Worm (Caenorhabditis elegans) whole organism, L4 larva: ENCODE results near the gene madf-3.

ENCODE experiments used
- R02D3.7 ChIP-seq: fragments of 150-350 bp; sonication (generic microtip); optimal IDR thresholded peaks from 3 replicates; lab custom pipeline; 2014; ENCODE audit warnings: missing biosample characterization, missing genetic modification characterization
- ces-1 ChIP-seq: fragments of 150-350 bp; sonication (generic microtip); optimal IDR thresholded peaks from 4 replicates; lab custom pipeline; 2014; ENCODE audit warnings: missing biosample characterization, missing genetic modification reagents, missing genetic modification characterization
- cey-2 ChIP-seq: sonication (generic microtip); optimal IDR thresholded peaks from 3 replicates; lab custom pipeline; 2017; ENCODE audit warnings: missing genetic modification characterization, mild to moderate bottlenecking, missing compliant biosample characterization, antibody characterized with exemption, borderline replicate concordance; ENCODE audit not compliant: insufficient read depth
- mdl-1 ChIP-seq, 2 experiments: fragments of 150-350 bp in 1 of 2; sonication (generic microtip) in 1 of 2; optimal IDR thresholded peaks; 2 replicates each; lab custom pipeline; 2014 to 2017; ENCODE audit warnings: missing biosample characterization in 2 of 2, missing genetic modification characterization in 2 of 2
- mep-1 ChIP-seq: fragments of 150-350 bp; sonication (generic microtip); optimal IDR thresholded peaks from 3 replicates; lab custom pipeline; 2014; ENCODE audit warnings: missing biosample characterization, missing genetic modification characterization
- nhr-237 ChIP-seq: sonication (generic microtip); optimal IDR thresholded peaks from 2 replicates; lab custom pipeline; 2017; ENCODE audit warnings: missing biosample characterization, missing genetic modification characterization
- pha-4 ChIP-seq, 2 experiments: fragments of 150-350 bp in 1 of 2; fragments of 200-800 bp in 1 of 2; sonication (Bioruptor generic) in 1 of 2; IDR thresholded peaks in 1 of 2; optimal IDR thresholded peaks in 1 of 2; 2 replicates each; pipeline versions ENCODE4 v1.3.6 to Lab custom; 2014 to 2022; ENCODE audit warnings: missing genetic modification characterization in 2 of 2, missing genetic modification reagents in 2 of 2, missing biosample characterization in 1 of 2, missing compliant biosample characterization in 1 of 2
- pqm-1 ChIP-seq: sonication (generic microtip); optimal IDR thresholded peaks from 2 replicates; lab custom pipeline; 2017; ENCODE audit warnings: missing biosample characterization, missing genetic modification characterization

DNA sequence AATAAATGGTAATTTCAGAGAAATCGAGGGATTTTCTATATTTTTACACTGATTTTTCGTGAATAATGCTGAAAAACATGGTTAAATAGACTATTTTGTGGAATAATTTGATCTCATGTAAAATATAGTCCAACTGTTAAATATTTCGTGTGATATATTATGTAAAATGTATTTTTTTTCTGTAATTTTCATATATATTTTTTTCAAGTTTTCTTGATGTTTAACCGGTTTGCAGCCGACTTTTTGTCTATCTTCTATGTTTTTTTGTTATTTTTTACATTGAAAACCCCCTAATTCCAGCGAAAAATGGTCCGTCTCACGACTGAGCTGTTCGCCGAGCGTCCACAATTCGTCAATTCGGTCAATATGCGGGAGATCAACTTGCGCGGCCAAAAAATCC lies 10.5 kb upstream of the madf-3 start, which contains the start of gene mog-2:
- no peak for TF ChIP-seq mep-1 (tag; lab: Kevin White, UChicago)
- TF ChIP-seq nhr-237 = no peak
- no peak for TF ChIP-seq ces-1 (GFP tag; lab: Kevin White, UChicago)
- no peak for TF ChIP-seq mdl-1 (tag; optimal IDR thresholded peaks at IDR 0.05; lab: Kevin White, UChicago)
- no peak for TF ChIP-seq pha-4 (GFP tag; IDR thresholded peaks at IDR 0.05; lab: Robert Waterston, UW)
- TF ChIP-seq pha-4 (tag; optimal IDR thresholded peaks at IDR 0.05; lab: Kevin White, UChicago) = no peak
- no peak for TF ChIP-seq cey-2
- no peak for TF ChIP-seq pqm-1 (tag; lab: Kevin White, UChicago)
- TF ChIP-seq R02D3.7 (tag; lab: Kevin White, UChicago) = no peak
